Fruit fly (Drosophila melanogaster) whole organism, adult: ENCODE measurements around the gene CG17562.
A peak's percentile ranks its signal among the peaks of the same experiment; 100 is the strongest.

Experiments
- CG11617 ChIP-seq: fragments of 200-800 bp; sonication (Bioruptor generic); optimal IDR thresholded peaks from 2 replicates; lab custom pipeline; 2017; ENCODE audit warnings: mild to moderate bottlenecking, missing biosample characterization, missing genetic modification reagents, missing genetic modification characterization
- CG12768 ChIP-seq: fragments of 200-800 bp; sonication (Bioruptor generic); optimal IDR thresholded peaks from 2 replicates; lab custom pipeline; 2017; ENCODE audit warnings: missing biosample characterization, missing genetic modification characterization, mild to moderate bottlenecking, moderate library complexity, missing genetic modification reagents
- CG14711 ChIP-seq: fragments of 200-800 bp; sonication (Bioruptor generic); optimal IDR thresholded peaks from 2 replicates; lab custom pipeline; 2018; ENCODE audit warnings: missing biosample characterization, mild to moderate bottlenecking, missing genetic modification characterization, moderate library complexity
- CG1620 ChIP-seq: fragments of 200-800 bp; sonication (Bioruptor generic); optimal IDR thresholded peaks from 2 replicates; lab custom pipeline; 2016; ENCODE audit warnings: missing biosample characterization, missing genetic modification characterization
- CG33017 ChIP-seq: fragments of 200-800 bp; sonication (Bioruptor generic); optimal IDR thresholded peaks from 2 replicates; lab custom pipeline; 2018; ENCODE audit warnings: missing biosample characterization, mild to moderate bottlenecking, missing genetic modification characterization, moderate library complexity
- CG5204 ChIP-seq: fragments of 200-800 bp; sonication (Bioruptor generic); optimal IDR thresholded peaks from 2 replicates; lab custom pipeline; 2016; ENCODE audit warnings: missing biosample characterization, missing genetic modification characterization
- CG7045 ChIP-seq: fragments of 200-800 bp; sonication (Bioruptor generic); optimal IDR thresholded peaks from 2 replicates; lab custom pipeline; 2017; ENCODE audit warnings: missing biosample characterization, mild to moderate bottlenecking, missing genetic modification characterization
- CG7101 ChIP-seq: fragments of 200-800 bp; sonication (Bioruptor generic); optimal IDR thresholded peaks from 2 replicates; lab custom pipeline; 2018; ENCODE audit warnings: missing biosample characterization, mild to moderate bottlenecking, missing genetic modification characterization, moderate library complexity
- Clk ChIP-seq: fragments of 200-800 bp; sonication (Bioruptor generic); optimal IDR thresholded peaks from 2 replicates; lab custom pipeline; 2017; ENCODE audit warnings: missing biosample characterization, missing genetic modification characterization
- Crg-1 ChIP-seq: fragments of 200-800 bp; sonication (Bioruptor generic); optimal IDR thresholded peaks from 2 replicates; lab custom pipeline; 2016; ENCODE audit warnings: missing biosample characterization, missing genetic modification characterization
- Hr96 ChIP-seq: fragments of 200-800 bp; sonication (Bioruptor generic); optimal IDR thresholded peaks from 2 replicates; lab custom pipeline; 2016; ENCODE audit warnings: missing biosample characterization, missing genetic modification characterization
- Mnt ChIP-seq: fragments of 200-800 bp; sonication (Bioruptor generic); optimal IDR thresholded peaks from 2 replicates; lab custom pipeline; 2016; ENCODE audit warnings: missing biosample characterization, mild to moderate bottlenecking, missing genetic modification characterization
- bab1 ChIP-seq: fragments of 200-800 bp; sonication (Bioruptor generic); optimal IDR thresholded peaks from 3 replicates; lab custom pipeline; 2019; ENCODE audit warnings: missing biosample characterization, mild to moderate bottlenecking, missing genetic modification characterization, moderate library complexity
- cic ChIP-seq: fragments of 200-800 bp; sonication (Bioruptor generic); optimal IDR thresholded peaks from 2 replicates; lab custom pipeline; 2017; ENCODE audit warnings: missing biosample characterization, mild to moderate bottlenecking, missing genetic modification characterization, moderate library complexity
- cnc ChIP-seq, 2 experiments: fragments of >200 bp; optimal IDR thresholded peaks; 2 replicates each; lab custom pipeline; 2017
- kay ChIP-seq: fragments of 200-800 bp; sonication (Bioruptor generic); peaks from one replicate; lab custom pipeline; 2016; ENCODE audit warnings: missing biosample characterization, missing genetic modification characterization, borderline replicate concordance
- ovo ChIP-seq: fragments of 200-800 bp; sonication (Bioruptor generic); optimal IDR thresholded peaks from 2 replicates; lab custom pipeline; 2016; ENCODE audit warnings: missing biosample characterization, missing genetic modification characterization
- pad ChIP-seq: fragments of 200-800 bp; sonication (Bioruptor generic); optimal IDR thresholded peaks from 3 replicates; lab custom pipeline; 2017; ENCODE audit warnings: missing biosample characterization, missing genetic modification characterization, mild to moderate bottlenecking, moderate library complexity, missing genetic modification reagents
- tj ChIP-seq: fragments of 200-800 bp; sonication (Bioruptor generic); optimal IDR thresholded peaks from 3 replicates; lab custom pipeline; 2017; ENCODE audit warnings: missing biosample characterization, mild to moderate bottlenecking, missing genetic modification characterization, moderate library complexity
- toe ChIP-seq: fragments of 200-800 bp; sonication (Bioruptor generic); optimal IDR thresholded peaks from 2 replicates; lab custom pipeline; 2016; ENCODE audit warnings: missing biosample characterization, missing genetic modification characterization

CG17562 gene

DNA sequence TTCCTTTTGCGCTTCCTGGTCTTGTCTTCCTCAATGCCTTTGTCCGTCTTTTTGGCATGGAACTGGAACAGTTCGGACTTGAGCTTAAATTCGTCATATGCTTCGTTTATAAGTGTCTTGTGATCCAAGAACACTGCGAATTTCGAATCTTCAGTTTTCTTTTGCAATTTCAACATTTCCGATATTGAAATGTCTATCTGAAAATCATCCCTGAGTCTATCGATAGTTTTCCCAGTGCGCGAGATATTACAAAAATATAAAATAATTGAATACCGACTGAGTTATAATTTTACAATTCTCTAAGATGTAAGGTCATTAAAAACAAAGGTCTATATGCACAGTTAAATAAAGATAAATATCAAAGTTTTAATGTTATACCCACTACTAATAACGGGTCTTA, 35.8 kb downstream of the CG17562 start, which contains the start of gene Mettl4:
Gene Mettl4 (minus strand): TSS at position 208 of the 400 bp plus-strand sequence.
- TF ChIP-seq CG7101 (no peak), bab1 (GFP tag; lab: Kevin White, UChicago) (peak; percentile 3)

dm6 chr3R:16652091-16652490, 37.0 kb downstream of the CG17562 start, which contains the start of gene CG14907:
Gene CG14907 (minus strand): TSS chr3R:16652319.
- TF ChIP-seq Mnt (GFP tag; lab: Kevin White, UChicago): peak; percentile 26
- TF ChIP-seq CG12768 (GFP tag; lab: Kevin White, UChicago): peak; percentile 2
- peak; percentile 98 for TF ChIP-seq kay
- no peak for TF ChIP-seq Hr96 (GFP tag; lab: Kevin White, UChicago)
- TF ChIP-seq bab1 (GFP tag; lab: Kevin White, UChicago): peak; percentile 56
- TF ChIP-seq Clk: no peak

DNA sequence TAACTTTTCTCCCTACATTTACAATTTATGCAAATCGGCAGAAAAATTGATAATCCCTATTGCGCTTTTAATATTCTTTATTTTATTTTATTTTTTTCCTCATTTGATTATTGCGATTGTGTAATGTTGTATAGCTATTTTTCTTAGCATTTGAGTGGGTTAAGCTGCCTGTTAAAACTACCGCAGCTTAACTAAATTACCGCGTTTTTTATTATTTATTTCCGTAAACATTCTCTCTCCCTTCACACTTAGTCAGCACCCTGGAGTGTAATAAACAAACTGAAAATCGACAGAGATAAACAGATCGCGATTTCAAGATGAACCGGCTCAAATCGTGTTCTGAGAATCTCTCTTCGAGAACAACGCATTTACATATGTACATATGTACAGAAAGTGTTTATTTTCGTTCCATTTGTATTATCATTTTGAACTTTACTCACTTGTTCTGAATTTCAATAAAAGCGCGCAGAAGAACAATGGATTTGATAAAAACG, 39.9 kb downstream of the CG17562 start:
- TF ChIP-seq Hr96 (GFP tag; lab: Kevin White, UChicago): peak; percentile 5
- TF ChIP-seq kay: peak; percentile 92
- TF ChIP-seq CG33017 (tag; lab: Kevin White, UChicago): no peak
- peak; percentile 7 for TF ChIP-seq tj (GFP tag; lab: Kevin White, UChicago)
- peak; percentile 4 for TF ChIP-seq cic (GFP tag; lab: Kevin White, UChicago)
- peak; percentile 13 for TF ChIP-seq CG12768 (GFP tag; lab: Kevin White, UChicago)

- TF ChIP-seq toe (GFP tag; lab: Kevin White, UChicago) (no peak), Mnt (GFP tag; lab: Kevin White, UChicago) (peak; percentile 57)
Observed at dm6 chr3R:16655494-16656493, 40.7 kb downstream of the CG17562 start, which contains the start of gene modSP. Gene modSP (minus strand): TSS chr3R:16655662.

- TF ChIP-seq pad (no peak), toe (GFP tag; lab: Kevin White, UChicago) (no peak), CG33017 (tag; lab: Kevin White, UChicago) (no peak), cnc (optimal IDR thresholded peaks at IDR 0.05; lab: Kevin White, UChicago) (no peak), ovo (GFP tag; lab: Kevin White, UChicago) (no peak), Hr96 (GFP tag; lab: Kevin White, UChicago) (no peak), tj (GFP tag; lab: Kevin White, UChicago) (no peak), CG14711 (tag; lab: Kevin White, UChicago) (no peak), CG11617 (GFP tag; lab: Kevin White, UChicago) (no peak), CG5204 (GFP tag; lab: Kevin White, UChicago) (no peak), CG1620 (GFP tag; lab: Kevin White, UChicago) (no peak), Mnt (GFP tag; lab: Kevin White, UChicago) (no peak), CG7101 (no peak), CG7045 (GFP tag; lab: Kevin White, UChicago) (no peak), kay (no peak), cic (GFP tag; lab: Kevin White, UChicago) (no peak)
Observed at dm6 chr3R:16661693-16662092, 46.6 kb downstream of the CG17562 start.

- TF ChIP-seq CG12768 (GFP tag; lab: Kevin White, UChicago): no peak
- TF ChIP-seq Hr96 (GFP tag; lab: Kevin White, UChicago): no peak
- no peak for TF ChIP-seq CG1620 (GFP tag; lab: Kevin White, UChicago)
- TF ChIP-seq pad: no peak
- no peak for TF ChIP-seq CG7045 (GFP tag; lab: Kevin White, UChicago)
- no peak for TF ChIP-seq tj (GFP tag; lab: Kevin White, UChicago)
- TF ChIP-seq CG5204 (GFP tag; lab: Kevin White, UChicago): no peak
- no peak for TF ChIP-seq CG14711 (tag; lab: Kevin White, UChicago)
- no peak for TF ChIP-seq Clk
- TF ChIP-seq Mnt (GFP tag; lab: Kevin White, UChicago): no peak
- TF ChIP-seq CG33017 (tag; lab: Kevin White, UChicago): no peak
- TF ChIP-seq toe (GFP tag; lab: Kevin White, UChicago): no peak
- no peak for TF ChIP-seq kay
- no peak for TF ChIP-seq cic (GFP tag; lab: Kevin White, UChicago)
- no peak for TF ChIP-seq Crg-1 (GFP tag; lab: Kevin White, UChicago)
- no peak for TF ChIP-seq ovo (GFP tag; lab: Kevin White, UChicago)
- TF ChIP-seq CG11617 (GFP tag; lab: Kevin White, UChicago): no peak
- no peak for TF ChIP-seq cnc (optimal IDR thresholded peaks at IDR 0.05; lab: Kevin White, UChicago)
- TF ChIP-seq CG7101: no peak
- TF ChIP-seq bab1 (GFP tag; lab: Kevin White, UChicago): no peak
Observed at dm6 chr3R:16664144-16664825, 49.2 kb downstream of the CG17562 start.
